Worm (Caenorhabditis elegans) whole organism, L2 larva: ENCODE results near the gene lurp-1.

Source experiments
- C34F6.9 ChIP-seq: fragments of 150-350 bp; optimal IDR thresholded peaks from 2 replicates; lab custom pipeline; 2014; ENCODE audit warnings: missing biosample characterization, missing genetic modification characterization
- F13H6.1 ChIP-seq: sonication (generic microtip); optimal IDR thresholded peaks from 2 replicates; lab custom pipeline; 2016; ENCODE audit warnings: missing genetic modification characterization, missing compliant biosample characterization
- R02D3.7 ChIP-seq: fragments of 150-350 bp; optimal IDR thresholded peaks from 2 replicates; lab custom pipeline; 2014; ENCODE audit warnings: missing biosample characterization, missing genetic modification characterization
- Y55F3AM.14 ChIP-seq: fragments of 200-800 bp; sonication (Bioruptor generic); optimal IDR thresholded peaks from 2 replicates; lab custom pipeline; 2018; ENCODE audit warnings: mild to moderate bottlenecking, missing genetic modification characterization, missing compliant biosample characterization
- ZK546.5 ChIP-seq: sonication (generic microtip); optimal IDR thresholded peaks from 2 replicates; lab custom pipeline; 2017; ENCODE audit warnings: missing biosample characterization, missing genetic modification characterization
- alr-1 ChIP-seq: fragments of 150-350 bp; optimal IDR thresholded peaks from 2 replicates; lab custom pipeline; 2014; ENCODE audit warnings: missing biosample characterization, missing genetic modification characterization
- aly-2 ChIP-seq: fragments of 150-350 bp; optimal IDR thresholded peaks from 2 replicates; lab custom pipeline; 2014; ENCODE audit warnings: missing biosample characterization, missing genetic modification characterization
- ama-1 ChIP-seq: fragments of 150-350 bp; optimal IDR thresholded peaks from 2 replicates; lab custom pipeline; 2018; ENCODE audit warnings: inconsistent platforms
- blmp-1 ChIP-seq: sonication (generic microtip); optimal IDR thresholded peaks from 2 replicates; lab custom pipeline; 2017; ENCODE audit warnings: missing genetic modification characterization, mild to moderate bottlenecking, missing compliant biosample characterization, antibody characterized with exemption, moderate library complexity; ENCODE audit not compliant: insufficient read depth
- ceh-16 ChIP-seq: fragments of 150-350 bp; optimal IDR thresholded peaks from 2 replicates; lab custom pipeline; 2014; ENCODE audit warnings: missing biosample characterization, missing genetic modification characterization
- ceh-82 ChIP-seq: fragments of 150-350 bp; optimal IDR thresholded peaks from 2 replicates; lab custom pipeline; 2014; ENCODE audit warnings: missing biosample characterization, missing genetic modification characterization
- crh-2 ChIP-seq: sonication (generic microtip); optimal IDR thresholded peaks from 2 replicates; lab custom pipeline; 2017; ENCODE audit warnings: missing biosample characterization, missing genetic modification characterization
- dmd-4 ChIP-seq: sonication (generic microtip); optimal IDR thresholded peaks from 2 replicates; lab custom pipeline; 2017; ENCODE audit warnings: missing biosample characterization, missing genetic modification characterization
- egl-27 ChIP-seq: sonication (generic microtip); optimal IDR thresholded peaks from 3 replicates; lab custom pipeline; 2017; ENCODE audit warnings: missing biosample characterization, missing genetic modification reagents, missing genetic modification characterization
- elt-1 ChIP-seq: fragments of 150-350 bp; optimal IDR thresholded peaks from 2 replicates; lab custom pipeline; 2014; ENCODE audit warnings: missing biosample characterization, missing genetic modification characterization
- elt-3 ChIP-seq: sonication (generic microtip); optimal IDR thresholded peaks from 2 replicates; lab custom pipeline; 2017; ENCODE audit warnings: missing biosample characterization, missing genetic modification characterization
- fos-1 ChIP-seq: fragments of 150-350 bp; optimal IDR thresholded peaks from 2 replicates; lab custom pipeline; 2014; ENCODE audit warnings: missing biosample characterization, missing genetic modification characterization
- gmeb-1 ChIP-seq: fragments of 150-350 bp; optimal IDR thresholded peaks from 2 replicates; lab custom pipeline; 2014; ENCODE audit warnings: missing biosample characterization, missing genetic modification characterization
- lin-11 ChIP-seq: fragments of 150-350 bp; sonication (generic microtip); optimal IDR thresholded peaks from 2 replicates; lab custom pipeline; 2014; ENCODE audit warnings: missing biosample characterization, missing genetic modification characterization, inconsistent platforms, mixed read lengths
- lin-13 ChIP-seq: fragments of 150-350 bp; optimal IDR thresholded peaks from 2 replicates; lab custom pipeline; 2014; ENCODE audit warnings: missing biosample characterization, missing genetic modification reagents, missing genetic modification characterization
- lin-39 ChIP-seq: fragments of 150-350 bp; optimal IDR thresholded peaks from 2 replicates; lab custom pipeline; 2014; ENCODE audit warnings: missing biosample characterization, missing genetic modification reagents, missing genetic modification characterization
- lsy-2 ChIP-seq, 2 experiments: fragments of 150-350 bp in 1 of 2; sonication (generic microtip) in 1 of 2; optimal IDR thresholded peaks; 2 replicates each; lab custom pipeline; 2014 to 2017; ENCODE audit warnings: missing biosample characterization in 2 of 2, missing genetic modification characterization in 2 of 2
- mab-5 ChIP-seq: fragments of 150-350 bp; optimal IDR thresholded peaks from 2 replicates; lab custom pipeline; 2014; ENCODE audit warnings: missing biosample characterization, missing genetic modification characterization
- mbf-1 ChIP-seq: sonication (generic microtip); optimal IDR thresholded peaks from 2 replicates; lab custom pipeline; 2017; ENCODE audit warnings: missing biosample characterization, missing genetic modification characterization
- nhr-10 ChIP-seq: sonication (generic microtip); optimal IDR thresholded peaks from 2 replicates; lab custom pipeline; 2017; ENCODE audit warnings: missing biosample characterization, missing genetic modification characterization
- nhr-12 ChIP-seq: fragments of 150-350 bp; optimal IDR thresholded peaks from 2 replicates; lab custom pipeline; 2014; ENCODE audit warnings: missing biosample characterization, missing genetic modification characterization
- nhr-129 ChIP-seq: fragments of 150-350 bp; optimal IDR thresholded peaks from 2 replicates; lab custom pipeline; 2014; ENCODE audit warnings: missing biosample characterization, missing genetic modification characterization
- nhr-21 ChIP-seq: fragments of 150-350 bp; optimal IDR thresholded peaks from 2 replicates; lab custom pipeline; 2014; ENCODE audit warnings: missing biosample characterization, missing genetic modification characterization
- nhr-23 ChIP-seq: fragments of 150-350 bp; optimal IDR thresholded peaks from 2 replicates; lab custom pipeline; 2014; ENCODE audit warnings: missing biosample characterization, missing genetic modification reagents, missing genetic modification characterization
- nhr-237 ChIP-seq: fragments of 150-350 bp; optimal IDR thresholded peaks from 2 replicates; lab custom pipeline; 2014; ENCODE audit warnings: missing biosample characterization, missing genetic modification characterization
- nhr-25 ChIP-seq: fragments of 150-350 bp; sonication (generic microtip); optimal IDR thresholded peaks from 3 replicates; lab custom pipeline; 2014; ENCODE audit warnings: missing biosample characterization, missing genetic modification characterization
- nhr-6 ChIP-seq: fragments of 150-350 bp; optimal IDR thresholded peaks from 2 replicates; lab custom pipeline; 2014; ENCODE audit warnings: missing biosample characterization, missing genetic modification characterization
- nhr-77 ChIP-seq: fragments of 150-350 bp; optimal IDR thresholded peaks from 2 replicates; lab custom pipeline; 2014; ENCODE audit warnings: missing biosample characterization, missing genetic modification characterization
- peb-1 ChIP-seq: fragments of 150-350 bp; optimal IDR thresholded peaks from 2 replicates; lab custom pipeline; 2014; ENCODE audit warnings: missing biosample characterization, missing genetic modification characterization
- sem-4 ChIP-seq: fragments of 150-350 bp; optimal IDR thresholded peaks from 2 replicates; lab custom pipeline; 2014; ENCODE audit warnings: missing biosample characterization, missing genetic modification reagents, missing genetic modification characterization
- skn-1 ChIP-seq: sonication (generic microtip); optimal IDR thresholded peaks from 2 replicates; lab custom pipeline; 2017; ENCODE audit warnings: missing biosample characterization, missing genetic modification characterization
- sma-3 ChIP-seq: sonication (generic microtip); optimal IDR thresholded peaks from 2 replicates; lab custom pipeline; 2016; ENCODE audit warnings: missing genetic modification reagents, missing genetic modification characterization, missing compliant biosample characterization
- sma-9 ChIP-seq, 2 experiments: fragments of 150-350 bp in 1 of 2; sonication (generic microtip) in 1 of 2; optimal IDR thresholded peaks; 2 replicates each; lab custom pipeline; 2014 to 2016; ENCODE audit warnings: missing genetic modification characterization in 2 of 2, mild to moderate bottlenecking in 1 of 2, missing biosample characterization in 1 of 2, missing compliant biosample characterization in 1 of 2, missing genetic modification reagents in 1 of 2, moderate library complexity in 1 of 2
- snpc-4 ChIP-seq: fragments of 150-350 bp; optimal IDR thresholded peaks from 2 replicates; lab custom pipeline; 2014; ENCODE audit warnings: missing biosample characterization, missing genetic modification characterization
- unc-39 ChIP-seq: fragments of 150-350 bp; optimal IDR thresholded peaks from 2 replicates; lab custom pipeline; 2014; ENCODE audit warnings: missing biosample characterization, missing genetic modification characterization
- unc-62 ChIP-seq: fragments of 150-350 bp; optimal IDR thresholded peaks from 2 replicates; lab custom pipeline; 2014; ENCODE audit warnings: missing biosample characterization, missing genetic modification reagents, missing genetic modification characterization
- zag-1 ChIP-seq: fragments of 150-350 bp; optimal IDR thresholded peaks from 2 replicates; lab custom pipeline; 2014; ENCODE audit warnings: missing biosample characterization, missing genetic modification characterization
- ztf-1 ChIP-seq: fragments of 200-800 bp; sonication (Bioruptor generic); conservative IDR thresholded peaks from 2 replicates; pipeline ENCODE4 v1.3.6; 2022; ENCODE audit warnings: missing genetic modification characterization, missing compliant biosample characterization
- ztf-11 ChIP-seq: sonication (generic microtip); optimal IDR thresholded peaks from 2 replicates; lab custom pipeline; 2017; ENCODE audit warnings: missing biosample characterization, missing genetic modification characterization
- ztf-4 ChIP-seq: fragments of 150-350 bp; optimal IDR thresholded peaks from 2 replicates; lab custom pipeline; 2014; ENCODE audit warnings: missing biosample characterization, missing genetic modification characterization

lurp-1 gene

DNA sequence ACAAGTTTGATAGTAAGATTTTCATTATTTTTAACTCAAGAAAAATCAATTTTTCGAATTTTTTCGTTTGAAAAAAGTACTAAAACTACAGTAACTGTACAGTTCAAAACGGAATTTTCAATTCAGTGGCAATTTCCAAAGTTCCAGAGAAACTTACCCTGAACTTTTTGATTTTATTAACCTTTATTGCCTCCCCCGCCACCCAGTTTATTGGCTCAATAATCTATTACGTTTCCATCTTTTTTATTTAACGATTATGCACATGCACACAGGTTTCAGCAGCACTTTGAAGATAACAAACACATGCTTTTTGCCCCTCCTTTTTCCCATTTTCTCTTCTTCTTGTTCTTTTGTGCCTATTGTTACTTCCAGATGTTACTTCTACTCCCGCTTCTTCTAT, at the start of gene lurp-1:
lurp-1 (plus strand) TSS at position 301 of the 400 bp plus-strand sequence.
- TF ChIP-seq ZK546.5 (tag; lab: Kevin White, UChicago) (no peak), unc-62 (GFP tag; lab: Kevin White, UChicago) (no peak), blmp-1 (tag; lab: Kevin White, UChicago) (no peak), crh-2 (no peak), F13H6.1 (no peak), nhr-129 (tag; lab: Kevin White, UChicago) (no peak), nhr-21 (tag; lab: Kevin White, UChicago) (no peak), elt-3 (no peak), sma-3 (no peak), ceh-82 (no peak), egl-27 (no peak), mbf-1 (tag; lab: Kevin White, UChicago) (no peak), ceh-16 (tag; lab: Kevin White, UChicago) (no peak), lin-39 (no peak), skn-1 (tag; lab: Kevin White, UChicago) (no peak), snpc-4 (tag; lab: Kevin White, UChicago) (no peak), ama-1 (lab: Kevin White, UChicago) (no peak)

DNA sequence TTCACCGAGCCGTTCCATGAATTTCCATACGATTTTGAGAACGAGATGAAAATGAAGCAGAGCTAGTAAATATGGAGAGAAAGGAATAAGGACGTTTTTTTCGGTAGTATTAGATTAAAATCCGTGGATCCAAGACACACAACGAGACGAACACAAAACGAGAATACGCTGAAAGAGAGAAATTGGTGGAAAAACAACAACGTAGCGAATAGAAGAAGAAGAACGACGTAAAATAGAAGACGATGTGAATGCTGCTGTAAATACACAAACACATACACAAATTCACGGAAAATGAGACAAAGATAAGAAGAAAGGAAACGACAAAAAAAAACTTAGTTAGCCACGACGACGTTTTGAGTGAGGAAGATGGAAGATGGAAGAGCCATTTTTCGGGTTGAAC, 46.0 kb upstream of the lurp-1 start:
- TF ChIP-seq peb-1 (tag; lab: Kevin White, UChicago) (no peak), ztf-1 (no peak), unc-62 (GFP tag; lab: Kevin White, UChicago) (no peak), F13H6.1 (no peak), lin-39 (no peak), sma-9 (GFP tag; optimal IDR thresholded peaks at IDR 0.05; lab: Kevin White, UChicago) (no peak), sma-9 (tag; optimal IDR thresholded peaks at IDR 0.05; lab: Kevin White, UChicago) (no peak), sma-3 (no peak), ceh-82 (no peak), nhr-23 (tag; lab: Kevin White, UChicago) (no peak), snpc-4 (tag; lab: Kevin White, UChicago) (no peak), skn-1 (tag; lab: Kevin White, UChicago) (no peak), lin-11 (no peak), dmd-4 (tag; lab: Kevin White, UChicago) (no peak), ztf-11 (tag; lab: Kevin White, UChicago) (no peak), elt-1 (tag; lab: Kevin White, UChicago) (no peak)

DNA sequence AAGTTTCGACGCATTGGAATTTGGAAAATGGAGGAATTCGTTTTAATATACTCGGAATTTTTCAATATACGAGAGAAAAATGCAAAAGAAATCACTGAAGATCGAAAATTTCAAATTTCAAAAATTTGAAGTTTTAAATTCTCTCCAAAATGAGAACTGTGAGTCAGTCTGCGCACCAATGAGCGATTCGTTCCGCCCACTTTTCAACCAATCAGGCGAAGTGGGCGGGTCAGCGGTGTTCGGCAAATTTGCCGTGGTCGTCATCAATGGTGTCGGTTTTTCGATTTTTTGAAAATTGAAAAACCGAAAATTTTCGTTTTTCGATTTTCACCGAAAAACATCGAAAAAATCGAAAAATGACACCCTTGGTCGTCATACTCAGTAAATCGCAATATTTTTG, 42.2 kb upstream of the lurp-1 start:
- no peak for TF ChIP-seq elt-3
- no peak for TF ChIP-seq ama-1 (lab: Kevin White, UChicago)
- no peak for TF ChIP-seq nhr-129 (tag; lab: Kevin White, UChicago)
- no peak for TF ChIP-seq sma-3
- no peak for TF ChIP-seq alr-1 (tag; lab: Kevin White, UChicago)
- no peak for TF ChIP-seq ceh-82
- no peak for TF ChIP-seq nhr-23 (tag; lab: Kevin White, UChicago)
- no peak for TF ChIP-seq nhr-237 (tag; lab: Kevin White, UChicago)
- TF ChIP-seq blmp-1 (tag; lab: Kevin White, UChicago): no peak
- no peak for TF ChIP-seq C34F6.9 (tag; lab: Kevin White, UChicago)
- no peak for TF ChIP-seq ztf-1
- TF ChIP-seq, all 48 proteins: peak for 0

DNA sequence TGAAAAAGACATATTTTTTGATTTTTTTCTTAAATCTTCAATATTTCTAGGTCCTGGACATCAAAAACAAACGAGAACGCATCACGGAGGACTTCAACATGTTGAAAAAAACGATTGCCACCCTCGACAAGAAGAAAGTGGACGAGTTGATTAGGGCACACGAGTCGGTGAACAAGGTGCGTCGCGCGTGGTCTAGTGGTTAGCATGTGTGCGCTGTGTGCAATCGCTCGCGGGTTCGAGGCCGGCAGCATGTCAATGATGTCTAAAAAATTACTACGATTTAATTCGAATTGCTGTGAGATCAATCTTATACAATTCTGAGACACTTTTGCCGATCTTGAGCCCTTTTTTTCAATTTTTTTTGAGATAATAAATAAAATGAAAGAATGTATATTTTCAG, 40.7 kb upstream of the lurp-1 start:
- TF ChIP-seq mbf-1 (tag; lab: Kevin White, UChicago): no peak
- TF ChIP-seq elt-1 (tag; lab: Kevin White, UChicago): no peak
- TF ChIP-seq nhr-25 (tag; lab: Kevin White, UChicago): peak; percentile 59
- peak; percentile 45 for TF ChIP-seq zag-1 (tag; lab: Kevin White, UChicago)
- TF ChIP-seq fos-1 (tag; lab: Kevin White, UChicago): peak; percentile 59
- TF ChIP-seq lin-13 (GFP tag; lab: Kevin White, UChicago): peak; percentile 74
- no peak for TF ChIP-seq skn-1 (tag; lab: Kevin White, UChicago)
- no peak for TF ChIP-seq unc-39
- TF ChIP-seq elt-3: no peak
- TF ChIP-seq ama-1 (lab: Kevin White, UChicago): no peak
- peak; percentile 24 for TF ChIP-seq R02D3.7 (tag; lab: Kevin White, UChicago)
- TF ChIP-seq F13H6.1: peak; percentile 80
- TF ChIP-seq ztf-1: no peak
- TF ChIP-seq sma-9 (GFP tag; optimal IDR thresholded peaks at IDR 0.05; lab: Kevin White, UChicago): peak; percentile 81
- no peak for TF ChIP-seq sma-9 (tag; optimal IDR thresholded peaks at IDR 0.05; lab: Kevin White, UChicago)
- peak; percentile 63 to 82 for TF ChIP-seq lsy-2 (tag; optimal IDR thresholded peaks at IDR 0.05; lab: Kevin White, UChicago)
- TF ChIP-seq ztf-4: peak; percentile 39
- peak; percentile 51 for TF ChIP-seq mab-5 (tag; lab: Kevin White, UChicago)
- TF ChIP-seq gmeb-1: peak; percentile 79
- TF ChIP-seq lin-39: no peak
- peak; percentile 81 for TF ChIP-seq crh-2
- no peak for TF ChIP-seq unc-62 (GFP tag; lab: Kevin White, UChicago)
- TF ChIP-seq Y55F3AM.14 (GFP tag; lab: Kevin White, UChicago): peak; percentile 74
- TF ChIP-seq aly-2 (tag; lab: Kevin White, UChicago): no peak
- TF ChIP-seq ceh-16 (tag; lab: Kevin White, UChicago): peak; percentile 11
- TF ChIP-seq peb-1 (tag; lab: Kevin White, UChicago): no peak
- TF ChIP-seq nhr-12 (tag; lab: Kevin White, UChicago): no peak
- TF ChIP-seq nhr-10 (tag; lab: Kevin White, UChicago): no peak
- TF ChIP-seq egl-27: peak; percentile 48
- TF ChIP-seq sem-4: peak; percentile 41
- peak; percentile 49 for TF ChIP-seq nhr-6 (tag; lab: Kevin White, UChicago)
- TF ChIP-seq nhr-77 (tag; lab: Kevin White, UChicago): no peak
- TF ChIP-seq ztf-11 (tag; lab: Kevin White, UChicago): no peak
- no peak for TF ChIP-seq nhr-23 (tag; lab: Kevin White, UChicago)
- TF ChIP-seq ceh-82: no peak
